Worm (Caenorhabditis elegans): ENCODE results near the gene F22E5.9.
"Not testable (repeated sequence)": the region's sequence is repeated elsewhere in the genome, so short reads cannot be mapped to it uniquely, and the experiment has no call there.

Gene F22E5.9

ce11 chrII:2638062-2638461 lies at the start of gene F22E5.9:
TSS of gene F22E5.9 (plus strand) at chrII:2638388.
- TF ChIP-seq lin-40 (tag; optimal IDR thresholded peaks at IDR 0.05) (no peak), dpl-1 (GFP tag; optimal IDR thresholded peaks at IDR 0.05) (peak; percentile 54), pbrm-1 (GFP tag; IDR thresholded peaks at IDR 0.05) (no peak), attf-3 (GFP tag; conservative IDR thresholded peaks at IDR 0.05) (no peak), die-1 (tag; optimal IDR thresholded peaks at IDR 0.05) (no peak), hmg-20 (GFP tag; IDR thresholded peaks at IDR 0.05) (no peak), egl-44 (GFP tag; IDR thresholded peaks at IDR 0.05) (no peak), lin-54 (GFP tag; optimal IDR thresholded peaks at IDR 0.05) (peak; percentile 50), mcd-1 (GFP tag; IDR thresholded peaks at IDR 0.05) (peak; percentile 85), hrde-1 (tag; optimal IDR thresholded peaks at IDR 0.05; ENCODE audit: borderline replicate concordance) (no peak), efl-1 (GFP tag; optimal IDR thresholded peaks at IDR 0.05) (peak; percentile 30), let-607 (tag; optimal IDR thresholded peaks at IDR 0.05) (no peak), dox-1 (GFP tag; IDR thresholded peaks at IDR 0.05) (no peak), egrh-3 (GFP tag; IDR thresholded peaks at IDR 0.05) (no peak), somi-1 (GFP tag; optimal IDR thresholded peaks at IDR 0.05) (no peak)

- not testable (repeated sequence) for TF ChIP-seq B0261.1 (tag; optimal IDR thresholded peaks at IDR 0.05); F22D6.2 (tag; optimal IDR thresholded peaks at IDR 0.05); ekl-4 (GFP tag; IDR thresholded peaks at IDR 0.05)
These were observed 38.0 kb upstream of the F22E5.9 start, which contains the start of gene F33H12.1 for ce11 chrII:2600176-2600575. TSS of gene F33H12.1 (plus strand) at chrII:2600476.

ce11 chrII:2600931-2601330 lies 37.3 kb upstream of the F22E5.9 start:
- TF ChIP-seq let-607 (tag; optimal IDR thresholded peaks at IDR 0.05) = no peak
- TF ChIP-seq ztf-28 (GFP tag; IDR thresholded peaks at IDR 0.05) = no peak
- TF ChIP-seq tlf-1 (GFP tag; optimal IDR thresholded peaks at IDR 0.05) = no peak
- TF ChIP-seq ZK185.1 (tag; optimal IDR thresholded peaks at IDR 0.05; ENCODE audit: poor library complexity, severe bottlenecking) = no peak
- no peak for TF ChIP-seq Y53F4B.3 (GFP tag; IDR thresholded peaks at IDR 0.05)
- no peak for TF ChIP-seq cebp-1 (GFP tag; IDR thresholded peaks at IDR 0.05)
- TF ChIP-seq cebp-1 (tag; optimal IDR thresholded peaks at IDR 0.05) = no peak
- no peak for TF ChIP-seq pbrm-1 (GFP tag; IDR thresholded peaks at IDR 0.05)
- no peak for TF ChIP-seq mxl-1 (tag; optimal IDR thresholded peaks at IDR 0.05)
- no peak for TF ChIP-seq nhr-27 (tag; optimal IDR thresholded peaks at IDR 0.05)
- TF ChIP-seq F23B12.7 (tag; optimal IDR thresholded peaks at IDR 0.05; ENCODE audit: insufficient read depth) = no peak
- TF ChIP-seq nfya-1 (tag; optimal IDR thresholded peaks at IDR 0.05; ENCODE audit: borderline replicate concordance, insufficient read depth) = no peak
- TF ChIP-seq nhr-80 (tag; optimal IDR thresholded peaks at IDR 0.05) = no peak
- no peak for TF ChIP-seq mel-28 (tag; optimal IDR thresholded peaks at IDR 0.05; ENCODE audit: borderline replicate concordance)
- TF ChIP-seq Y79H2A.3 (GFP tag; conservative IDR thresholded peaks at IDR 0.05) = no peak
- no peak for TF ChIP-seq akir-1 (GFP tag; optimal IDR thresholded peaks at IDR 0.05)

ce11 chrII:2605319-2605718 lies 32.9 kb upstream of the F22E5.9 start, which contains the start of gene sri-77:
TSS of gene sri-77 (minus strand) at chrII:2605419.
- TF ChIP-seq attf-3 (GFP tag; conservative IDR thresholded peaks at IDR 0.05) (no peak), rpc-1 (optimal IDR thresholded peaks at IDR 0.05) (no peak), rpc-1 (tag; optimal IDR thresholded peaks at IDR 0.05) (no peak), B0336.3 (GFP tag; IDR thresholded peaks at IDR 0.05) (no peak), let-526 (GFP tag; IDR thresholded peaks at IDR 0.05) (no peak), ama-1 (optimal IDR thresholded peaks at IDR 0.05) (no peak), ama-1 (GFP tag; optimal IDR thresholded peaks at IDR 0.05) (no peak), ekl-4 (GFP tag; IDR thresholded peaks at IDR 0.05) (no peak), sdz-38 (tag; optimal IDR thresholded peaks at IDR 0.05) (no peak), let-607 (tag; optimal IDR thresholded peaks at IDR 0.05) (no peak), attf-5 (GFP tag; optimal IDR thresholded peaks at IDR 0.05) (no peak), F49E8.2 (tag; optimal IDR thresholded peaks at IDR 0.05; ENCODE audit: insufficient read depth) (no peak), snpc-3.4 (tag; optimal IDR thresholded peaks at IDR 0.05) (no peak), sea-2 (GFP tag; IDR thresholded peaks at IDR 0.05) (no peak), mxl-1 (tag; optimal IDR thresholded peaks at IDR 0.05) (no peak), ccch-3 (GFP tag; optimal IDR thresholded peaks at IDR 0.05) (no peak), egl-44 (GFP tag; IDR thresholded peaks at IDR 0.05) (no peak)
